Worm (Caenorhabditis elegans): Measurements from ENCODE around the gene wrn-1.

Gene wrn-1

ce11 chrII:6565077-6565476 is 10.3 kb downstream of the wrn-1 start, which contains the start of gene mpz-3 (continued):
- TF ChIP-seq nhr-27 (tag; optimal IDR thresholded peaks at IDR 0.05) (no peak), zfh-2 (GFP tag; conservative IDR thresholded peaks at IDR 0.05) (no peak), efl-1 (GFP tag; optimal IDR thresholded peaks at IDR 0.05) (peak; percentile 1), snpc-3.4 (tag; optimal IDR thresholded peaks at IDR 0.05) (peak; percentile 56), Y79H2A.3 (GFP tag; conservative IDR thresholded peaks at IDR 0.05) (peak; percentile 41; the same call in 1 of the 2 replicates), F23B12.7 (tag; optimal IDR thresholded peaks at IDR 0.05; ENCODE audit: insufficient read depth) (peak; percentile 69), tbp1 (GFP tag; optimal IDR thresholded peaks at IDR 0.05) (peak; percentile 96), ztf-26 (tag; optimal IDR thresholded peaks at IDR 0.05) (peak; percentile 9), rec-8 (tag; optimal IDR thresholded peaks at IDR 0.05) (peak in 1 of 2 experiments; percentile 63), let-607 (tag; optimal IDR thresholded peaks at IDR 0.05) (no peak), sea-2 (GFP tag; IDR thresholded peaks at IDR 0.05) (no peak), hsf-1 (GFP tag; IDR thresholded peaks at IDR 0.05) (no peak), bed-2 (GFP tag; IDR thresholded peaks at IDR 0.05) (no peak), nfya-2 (GFP tag; IDR thresholded peaks at IDR 0.05) (no peak), madf-8 (GFP tag; conservative IDR thresholded peaks at IDR 0.05) (peak; percentile 20; the same call in 1 of the 2 replicates), aptf-3 (GFP tag; IDR thresholded peaks at IDR 0.05) (no peak), bed-1 (GFP tag; IDR thresholded peaks at IDR 0.05) (no peak), ztf-6 (GFP tag; IDR thresholded peaks at IDR 0.05) (no peak), rpc-1 (optimal IDR thresholded peaks at IDR 0.05) (peak; percentile 55), rpc-1 (tag; optimal IDR thresholded peaks at IDR 0.05) (peak; percentile 80), lin-26 (GFP tag; IDR thresholded peaks at IDR 0.05) (peak; percentile 85), xnd-1 (tag; optimal IDR thresholded peaks at IDR 0.05) (no peak), ztf-25 (GFP tag; IDR thresholded peaks at IDR 0.05) (no peak), D2030.7 (GFP tag; IDR thresholded peaks at IDR 0.05) (peak; percentile 48; the same call in 1 of the 2 replicates), madf-10 (tag; optimal IDR thresholded peaks at IDR 0.05) (peak; percentile 35), hlh-26 (GFP tag; conservative IDR thresholded peaks at IDR 0.05) (no peak), K11D2.4 (GFP tag; IDR thresholded peaks at IDR 0.05) (no peak), nhr-90 (tag; optimal IDR thresholded peaks at IDR 0.05) (peak; percentile 31), ama-1 (optimal IDR thresholded peaks at IDR 0.05) (no peak), ama-1 (GFP tag; optimal IDR thresholded peaks at IDR 0.05) (peak in 1 of 2 experiments; percentile 8), attf-6 (GFP tag; IDR thresholded peaks at IDR 0.05) (no peak), B0019.2 (GFP tag; conservative IDR thresholded peaks at IDR 0.05) (no peak), attf-5 (GFP tag; optimal IDR thresholded peaks at IDR 0.05) (peak; percentile 30), lir-1 (GFP tag; conservative IDR thresholded peaks at IDR 0.05) (0 out of 2 replicates have a peak, but pooled peaks have one; percentile 14), ceh-40 (GFP tag; IDR thresholded peaks at IDR 0.05) (no peak), unc-130 (GFP tag; optimal IDR thresholded peaks at IDR 0.05) (no peak), Y56A3A.18 (GFP tag; IDR thresholded peaks at IDR 0.05) (no peak), ceh-58 (GFP tag; IDR thresholded peaks at IDR 0.05) (no peak), cebp-1 (GFP tag; IDR thresholded peaks at IDR 0.05) (no peak), cebp-1 (tag; optimal IDR thresholded peaks at IDR 0.05) (no peak), repo-1 (tag; optimal IDR thresholded peaks at IDR 0.05) (no peak), ceh-100 (GFP tag; IDR thresholded peaks at IDR 0.05) (peak; percentile 47; the same call in 1 of the 2 replicates), egl-18 (GFP tag; IDR thresholded peaks at IDR 0.05) (no peak), snpc-4 (GFP tag; optimal IDR thresholded peaks at IDR 0.05) (peak; percentile 27), snpc-4 (tag; optimal IDR thresholded peaks at IDR 0.05) (no peak), sptf-2 (GFP tag; optimal IDR thresholded peaks at IDR 0.05) (no peak), hmg-1.2 (GFP tag; IDR thresholded peaks at IDR 0.05) (peak; percentile 70), F57C9.4 (tag; optimal IDR thresholded peaks at IDR 0.05) (no peak), die-1 (tag; optimal IDR thresholded peaks at IDR 0.05) (peak; percentile 64), somi-1 (GFP tag; optimal IDR thresholded peaks at IDR 0.05) (no peak)

Data from whole organism, young adult.